Worm (Caenorhabditis elegans): Measurements from ENCODE around the gene T05G5.1.

- TF ChIP-seq nhr-25 (tag; optimal IDR thresholded peaks at IDR 0.05) (no peak), nhr-6 (tag; optimal IDR thresholded peaks at IDR 0.05) (no peak), snpc-4 (tag; optimal IDR thresholded peaks at IDR 0.05) (no peak), ZK546.5 (tag; optimal IDR thresholded peaks at IDR 0.05) (no peak)
Measured at ce11 chrIII:9730407-9730806, 12.7 kb downstream of the T05G5.1 start.

All from whole organism, L2 larva.